Worm (Caenorhabditis elegans) whole organism, mixed stage, embryonic: ENCODE data around the gene F14D2.15.

ENCODE experiments used
- M03D4.4 ChIP-seq: sonication (generic microtip); optimal IDR thresholded peaks from 2 replicates; lab custom pipeline; 2017; ENCODE audit warnings: mild to moderate bottlenecking, missing genetic modification characterization, missing compliant biosample characterization
- bed-3 ChIP-seq: fragments of 200-800 bp; sonication (Bioruptor generic); optimal IDR thresholded peaks from 3 replicates; lab custom pipeline; 2018; ENCODE audit warnings: mild to moderate bottlenecking, missing genetic modification characterization, moderate library complexity, missing compliant biosample characterization
- blmp-1 ChIP-seq: fragments of 150-350 bp; optimal IDR thresholded peaks from 2 replicates; lab custom pipeline; 2014; ENCODE audit warnings: missing biosample characterization, missing genetic modification characterization
- ceh-39 ChIP-seq: fragments of 150-350 bp; optimal IDR thresholded peaks from 2 replicates; lab custom pipeline; 2014; ENCODE audit warnings: missing biosample characterization, missing genetic modification characterization
- ceh-43 ChIP-seq: fragments of 200-800 bp; sonication (Bioruptor generic); optimal IDR thresholded peaks from 2 replicates; lab custom pipeline; 2018; ENCODE audit warnings: mild to moderate bottlenecking, missing genetic modification characterization, moderate library complexity, missing compliant biosample characterization
- ces-1 ChIP-seq: fragments of 150-350 bp; optimal IDR thresholded peaks from 2 replicates; lab custom pipeline; 2014; ENCODE audit warnings: missing biosample characterization, missing genetic modification reagents, missing genetic modification characterization
- cnd-1 ChIP-seq: fragments of 200-800 bp; sonication (Bioruptor generic); optimal IDR thresholded peaks from 2 replicates; lab custom pipeline; 2018; ENCODE audit warnings: mild to moderate bottlenecking, missing genetic modification characterization, missing compliant biosample characterization
- drap-1 ChIP-seq: fragments of 200-800 bp; sonication (Bioruptor generic); optimal IDR thresholded peaks from 3 replicates; lab custom pipeline; 2018; ENCODE audit warnings: mild to moderate bottlenecking, missing genetic modification characterization, missing compliant biosample characterization
- elt-1 ChIP-seq: sonication (generic microtip); optimal IDR thresholded peaks from 2 replicates; lab custom pipeline; 2017; ENCODE audit warnings: missing genetic modification characterization, mild to moderate bottlenecking, missing compliant biosample characterization, antibody characterized with exemption, moderate library complexity, borderline replicate concordance; ENCODE audit not compliant: insufficient read depth
- elt-3 ChIP-seq: fragments of 150-350 bp; optimal IDR thresholded peaks from 2 replicates; lab custom pipeline; 2014; ENCODE audit warnings: missing biosample characterization, missing genetic modification characterization
- flh-1 ChIP-seq: fragments of 200-800 bp; sonication (Bioruptor generic); optimal IDR thresholded peaks from 2 replicates; lab custom pipeline; 2018; ENCODE audit warnings: mild to moderate bottlenecking, missing genetic modification characterization, moderate library complexity, missing compliant biosample characterization
- ham-2 ChIP-seq: fragments of 200-800 bp; sonication (Bioruptor generic); optimal IDR thresholded peaks from 2 replicates; lab custom pipeline; 2018; ENCODE audit warnings: mild to moderate bottlenecking, missing genetic modification characterization, missing compliant biosample characterization
- hlh-1 ChIP-seq: fragments of 150-350 bp; optimal IDR thresholded peaks from 2 replicates; lab custom pipeline; 2014; ENCODE audit warnings: missing biosample characterization, missing genetic modification reagents, missing genetic modification characterization
- lin-13 ChIP-seq: fragments of 150-350 bp; optimal IDR thresholded peaks from 2 replicates; lab custom pipeline; 2014; ENCODE audit warnings: missing biosample characterization, missing genetic modification characterization
- lin-32 ChIP-seq: fragments of 200-800 bp; sonication (Bioruptor generic); optimal IDR thresholded peaks from 2 replicates; lab custom pipeline; 2018; ENCODE audit warnings: mild to moderate bottlenecking, missing genetic modification characterization, missing compliant biosample characterization
- mep-1 ChIP-seq: fragments of 150-350 bp; optimal IDR thresholded peaks from 2 replicates; lab custom pipeline; 2017; ENCODE audit warnings: missing biosample characterization, missing genetic modification reagents, missing genetic modification characterization, inconsistent platforms
- mls-2 ChIP-seq: sonication (generic microtip); optimal IDR thresholded peaks from 2 replicates; lab custom pipeline; 2016; ENCODE audit warnings: mild to moderate bottlenecking, missing genetic modification characterization, moderate library complexity, missing compliant biosample characterization
- nhr-12 ChIP-seq: fragments of 150-350 bp; optimal IDR thresholded peaks from 2 replicates; lab custom pipeline; 2014; ENCODE audit warnings: missing biosample characterization, missing genetic modification characterization
- nhr-2 ChIP-seq: fragments of 150-350 bp; optimal IDR thresholded peaks from 2 replicates; lab custom pipeline; 2014; ENCODE audit warnings: missing biosample characterization, missing genetic modification characterization
- nhr-237 ChIP-seq: fragments of 150-350 bp; optimal IDR thresholded peaks from 2 replicates; lab custom pipeline; 2014; ENCODE audit warnings: missing biosample characterization, missing genetic modification characterization
- nhr-28 ChIP-seq: fragments of 150-350 bp; optimal IDR thresholded peaks from 2 replicates; lab custom pipeline; 2014; ENCODE audit warnings: missing biosample characterization, missing genetic modification characterization
- nhr-76 ChIP-seq: sonication (generic microtip); optimal IDR thresholded peaks from 2 replicates; lab custom pipeline; 2017; ENCODE audit warnings: missing biosample characterization, missing genetic modification characterization
- pha-4 ChIP-seq: fragments of 150-350 bp; optimal IDR thresholded peaks from 2 replicates; lab custom pipeline; 2018; ENCODE audit warnings: missing biosample characterization, missing genetic modification reagents, missing genetic modification characterization
- sem-2 ChIP-seq: fragments of 200-800 bp; sonication (Bioruptor generic); optimal IDR thresholded peaks from 2 replicates; lab custom pipeline; 2018; ENCODE audit warnings: mild to moderate bottlenecking, missing genetic modification characterization, missing compliant biosample characterization
- snpc-4 ChIP-seq: fragments of 150-350 bp; optimal IDR thresholded peaks from 2 replicates; lab custom pipeline; 2014; ENCODE audit warnings: missing biosample characterization, missing genetic modification characterization
- sptf-1 ChIP-seq: sonication (generic microtip); optimal IDR thresholded peaks from 2 replicates; lab custom pipeline; 2017; ENCODE audit warnings: mild to moderate bottlenecking, missing genetic modification characterization, moderate library complexity, missing compliant biosample characterization
- tbx-8 ChIP-seq: fragments of 200-800 bp; sonication (Bioruptor generic); optimal IDR thresholded peaks from 2 replicates; lab custom pipeline; 2018; ENCODE audit warnings: mild to moderate bottlenecking, missing genetic modification characterization, moderate library complexity, missing compliant biosample characterization
- unc-120 ChIP-seq: sonication (generic microtip); optimal IDR thresholded peaks from 2 replicates; lab custom pipeline; 2017; ENCODE audit warnings: missing genetic modification characterization, missing compliant biosample characterization; ENCODE audit not compliant: poor library complexity, severe bottlenecking
- unc-39 ChIP-seq: fragments of 150-350 bp; optimal IDR thresholded peaks from 2 replicates; lab custom pipeline; 2014; ENCODE audit warnings: missing biosample characterization, missing genetic modification characterization
- zip-8 ChIP-seq: fragments of 150-350 bp; optimal IDR thresholded peaks from 2 replicates; lab custom pipeline; 2014; ENCODE audit warnings: missing biosample characterization, missing genetic modification characterization
- ztf-11 ChIP-seq: fragments of 150-350 bp; optimal IDR thresholded peaks from 2 replicates; lab custom pipeline; 2014; ENCODE audit warnings: missing biosample characterization, missing genetic modification characterization

F14D2.15 gene

ce11 chrII:3313442-3313841 is 30.2 kb downstream of the F14D2.15 start, which contains the start of gene F39E9.6:
Gene F39E9.6 (minus strand): TSS chrII:3313542.
- no peak for TF ChIP-seq blmp-1
- TF ChIP-seq snpc-4: no peak

ce11 chrII:3310957-3311657 is 32.5 kb downstream of the F14D2.15 start:
- no peak for TF ChIP-seq nhr-12
- TF ChIP-seq ceh-43: no peak
- TF ChIP-seq elt-1 (tag; lab: Kevin White, UChicago): no peak
- TF ChIP-seq unc-120: peak; percentile 4
- TF ChIP-seq unc-39: no peak
- TF ChIP-seq blmp-1: no peak
- TF ChIP-seq bed-3 (GFP tag; lab: Kevin White, UChicago): no peak
- TF ChIP-seq ztf-11: no peak
- no peak for TF ChIP-seq ham-2
- TF ChIP-seq hlh-1 (tag; lab: Kevin White, UChicago): peak; percentile 72
- TF ChIP-seq pha-4 (tag; lab: Kevin White, UChicago): no peak
- no peak for TF ChIP-seq flh-1 (GFP tag; lab: Kevin White, UChicago)

ce11 chrII:3309963-3310362 is 33.7 kb downstream of the F14D2.15 start:
- TF ChIP-seq lin-32 (GFP tag; lab: Kevin White, UChicago) (peak; percentile 44), cnd-1 (tag; lab: Kevin White, UChicago) (peak; percentile 60), zip-8 (tag; lab: Kevin White, UChicago) (peak; percentile 80)

ce11 chrII:3303582-3303981 is 40.0 kb downstream of the F14D2.15 start:
- TF ChIP-seq ces-1 (peak; percentile 45), pha-4 (tag; lab: Kevin White, UChicago) (peak; percentile 21), ham-2 (no peak)
- TF ChIP-seq, all 35 proteins: peak for 2

ce11 chrII:3299457-3299856 is 44.2 kb downstream of the F14D2.15 start, which contains the start of gene btb-22:
Gene btb-22 (plus strand): TSS chrII:3299757.
- TF ChIP-seq lin-13 (tag; lab: Kevin White, UChicago) (no peak), unc-120 (no peak), nhr-237 (no peak), nhr-12 (no peak), M03D4.4 (no peak), nhr-76 (tag; lab: Kevin White, UChicago) (no peak), cnd-1 (tag; lab: Kevin White, UChicago) (no peak), elt-3 (no peak), zip-8 (tag; lab: Kevin White, UChicago) (no peak), ztf-11 (no peak), sptf-1 (no peak), hlh-1 (tag; lab: Kevin White, UChicago) (no peak), mep-1 (no peak), blmp-1 (no peak), snpc-4 (no peak), ceh-39 (tag; lab: Kevin White, UChicago) (no peak), drap-1 (GFP tag; lab: Kevin White, UChicago) (no peak), ceh-43 (no peak), lin-32 (GFP tag; lab: Kevin White, UChicago) (no peak), mls-2 (tag; lab: Kevin White, UChicago) (no peak)

ce11 chrII:3297914-3298313 is 45.7 kb downstream of the F14D2.15 start, which contains the start of gene btb-18:
Gene btb-18 (plus strand): TSS chrII:3298214.
- no peak for TF ChIP-seq nhr-12
- no peak for TF ChIP-seq zip-8 (tag; lab: Kevin White, UChicago)
- no peak for TF ChIP-seq ces-1
- TF ChIP-seq elt-1 (tag; lab: Kevin White, UChicago): no peak
- no peak for TF ChIP-seq sem-2 (GFP tag; lab: Kevin White, UChicago)
- no peak for TF ChIP-seq pha-4 (tag; lab: Kevin White, UChicago)
- no peak for TF ChIP-seq ztf-11
- TF ChIP-seq tbx-8: no peak
- TF ChIP-seq bed-3 (GFP tag; lab: Kevin White, UChicago): no peak
- no peak for TF ChIP-seq lin-13 (tag; lab: Kevin White, UChicago)
- TF ChIP-seq snpc-4: no peak
- no peak for TF ChIP-seq hlh-1 (tag; lab: Kevin White, UChicago)
- TF ChIP-seq nhr-28: no peak
- TF ChIP-seq drap-1 (GFP tag; lab: Kevin White, UChicago): no peak
- no peak for TF ChIP-seq nhr-2 (tag; lab: Kevin White, UChicago)
